Fruit fly (Drosophila melanogaster): ENCODE results near the gene Naa60.

Gene Naa60

DNA sequence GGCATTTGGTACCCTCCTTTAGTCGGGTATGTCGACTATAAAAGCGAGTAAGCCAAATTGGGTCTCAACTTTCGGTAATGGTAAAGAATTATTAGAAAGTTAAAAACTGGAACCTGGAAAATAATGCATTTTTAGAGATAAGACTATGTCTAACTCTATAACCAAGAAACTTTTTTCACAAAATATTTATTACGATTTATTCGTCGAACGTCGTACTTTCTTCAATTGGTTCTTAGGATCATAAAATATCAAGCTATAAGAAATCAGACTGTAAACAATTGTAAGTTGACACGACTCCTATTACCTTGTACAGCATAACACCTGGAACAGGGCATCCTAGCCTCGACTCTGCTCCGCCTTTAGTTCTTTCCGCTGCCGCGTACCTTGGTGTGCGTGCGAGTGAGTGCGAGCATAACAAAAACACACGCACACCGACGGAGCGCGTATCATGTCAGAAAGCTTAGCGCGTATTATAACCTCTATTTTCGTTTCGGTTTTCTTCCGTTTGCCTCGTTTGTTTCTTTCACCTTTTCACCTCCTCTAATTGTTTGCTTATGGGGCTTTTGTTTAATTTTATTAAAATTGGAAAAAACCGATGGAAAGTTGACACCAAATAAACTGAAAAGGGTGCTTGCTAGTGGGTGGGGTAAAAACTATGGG lies 33.7 kb upstream of the Naa60 start (continued):
- TF ChIP-seq gcm2 (GFP tag; optimal IDR thresholded peaks at IDR 0.05) (peak; percentile 91), CrebB (tag; optimal IDR thresholded peaks at IDR 0.05) (peak; percentile 71), trh (GFP tag; optimal IDR thresholded peaks at IDR 0.05) (peak; percentile 89), CG15011 (GFP tag; optimal IDR thresholded peaks at IDR 0.05) (peak; percentile 95), p53 (GFP tag; optimal IDR thresholded peaks at IDR 0.05) (peak; percentile 87), lilli (GFP tag; optimal IDR thresholded peaks at IDR 0.05) (peak; percentile 97), oc (tag; optimal IDR thresholded peaks at IDR 0.05) (peak; percentile 33), BEAF-32 (GFP tag; optimal IDR thresholded peaks at IDR 0.05) (peak; percentile 17), zen (tag; optimal IDR thresholded peaks at IDR 0.05) (peak; percentile 74), CG6854 (GFP tag; optimal IDR thresholded peaks at IDR 0.05) (peak; percentile 95), dm (GFP tag; optimal IDR thresholded peaks at IDR 0.05) (peak; percentile 91), CG11560 (tag; IDR thresholded peaks at IDR 0.05) (peak; percentile 78), grau (tag; optimal IDR thresholded peaks at IDR 0.05) (peak; percentile 96), CHES-1-like (GFP tag; optimal IDR thresholded peaks at IDR 0.05) (peak; percentile 97), CG1792 (GFP tag; optimal IDR thresholded peaks at IDR 0.05) (peak; percentile 91), CG13296 (GFP tag; optimal IDR thresholded peaks at IDR 0.05) (peak; percentile 95), ERR (GFP tag; optimal IDR thresholded peaks at IDR 0.05) (peak; percentile 93), CG7556 (GFP tag; optimal IDR thresholded peaks at IDR 0.05) (peak; percentile 99), toy (GFP tag; IDR thresholded peaks at IDR 0.05) (peak; percentile 71), bowl (GFP tag; IDR thresholded peaks at IDR 0.05) (peak; percentile 33; the same call in 1 of the 2 replicates), D (optimal IDR thresholded peaks at IDR 0.05) (no peak), D (GFP tag; optimal IDR thresholded peaks at IDR 0.05) (peak; percentile 97), CG6765 (GFP tag; optimal IDR thresholded peaks at IDR 0.05) (peak; percentile 95), kni (GFP tag; optimal IDR thresholded peaks at IDR 0.05) (peak; percentile 90), Six4 (GFP tag; optimal IDR thresholded peaks at IDR 0.05) (peak; percentile 94), CG3838 (GFP tag; optimal IDR thresholded peaks at IDR 0.05) (peak; percentile 87), CG1602 (GFP tag; optimal IDR thresholded peaks at IDR 0.05) (peak; percentile 95), CG4617 (GFP tag; optimal IDR thresholded peaks at IDR 0.05; ENCODE audit: borderline replicate concordance) (peak; percentile 77), wek (GFP tag; optimal IDR thresholded peaks at IDR 0.05) (no peak), cwo (GFP tag; optimal IDR thresholded peaks at IDR 0.05) (peak; percentile 97), CG17361 (GFP tag; IDR thresholded peaks at IDR 0.05) (peak; percentile 98), Hr78 (GFP tag; optimal IDR thresholded peaks at IDR 0.05) (peak in 1 of 2 experiments; percentile 91), Rx (GFP tag; IDR thresholded peaks at IDR 0.05) (peak; percentile 67), crol (GFP tag; IDR thresholded peaks at IDR 0.05) (no peak; the same call in 1 of the 2 replicates), danr (GFP tag; IDR thresholded peaks at IDR 0.05) (peak; percentile 85), Doc2 (GFP tag; IDR thresholded peaks at IDR 0.05) (peak; percentile 69), tup (GFP tag; optimal IDR thresholded peaks at IDR 0.05) (peak; percentile 92), ham (GFP tag; IDR thresholded peaks at IDR 0.05) (peak; percentile 66; the same call in 1 of the 2 replicates), CG10565 (GFP tag; optimal IDR thresholded peaks at IDR 0.05) (peak; percentile 88), HLH54F (GFP tag; optimal IDR thresholded peaks at IDR 0.05) (peak; percentile 98), CG2116 (GFP tag; optimal IDR thresholded peaks at IDR 0.05) (peak; percentile 78), Dll (GFP tag; IDR thresholded peaks at IDR 0.05; ENCODE audit: partially characterized antibody) (no peak), Ada2b (GFP tag; IDR thresholded peaks at IDR 0.05) (peak; percentile 85), Ravus (GFP tag; IDR thresholded peaks at IDR 0.05) (peak; percentile 65), CG30020 (tag; optimal IDR thresholded peaks at IDR 0.05) (peak; percentile 81), chm (GFP tag; IDR thresholded peaks at IDR 0.05) (peak; percentile 68; the same call in 1 of the 2 replicates), pho (GFP tag; optimal IDR thresholded peaks at IDR 0.05) (peak; percentile 98), fd102C (GFP tag; optimal IDR thresholded peaks at IDR 0.05) (peak; percentile 16), CG7357 (GFP tag; IDR thresholded peaks at IDR 0.05) (peak; percentile 84; the same call in 2 of the 3 replicates), CG6272 (GFP tag; IDR thresholded peaks at IDR 0.05) (peak; percentile 79)
